Worm (Caenorhabditis elegans) whole organism, L4/young adult: ENCODE measurements around the gene srh-288.

Experiments
- dao-5 ChIP-seq: sonication (generic microtip); optimal IDR thresholded peaks from 2 replicates; lab custom pipeline; 2016; ENCODE audit warnings: missing genotype, missing genetic modification characterization, moderate library complexity, missing compliant biosample characterization
- him-1 ChIP-seq: sonication (generic microtip); optimal IDR thresholded peaks from 2 replicates; lab custom pipeline; 2016; ENCODE audit warnings: missing genotype, missing genetic modification reagents, missing genetic modification characterization, missing compliant biosample characterization

DNA sequence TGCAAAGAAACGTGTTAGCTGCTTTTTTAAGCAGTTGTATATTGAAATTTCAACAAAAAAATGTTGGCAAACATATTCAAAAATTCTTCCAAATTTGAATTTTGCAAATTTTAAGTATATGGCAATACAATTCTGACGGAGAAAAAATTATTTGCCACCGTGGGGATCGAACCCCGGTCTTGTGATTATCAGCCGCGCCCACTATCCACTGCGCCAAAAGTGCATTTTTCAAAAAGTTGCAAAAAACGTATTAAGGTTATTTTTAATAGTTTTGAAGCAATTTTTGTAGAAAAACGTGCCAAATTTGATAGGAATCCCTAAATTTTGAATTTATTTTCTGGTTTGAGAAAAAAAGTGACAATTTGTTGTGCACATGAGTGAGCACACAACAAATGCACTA is 11.2 kb downstream of the srh-288 start:
- TF ChIP-seq dao-5 (tag; lab: Kevin White, UChicago), result no peak
- no peak for TF ChIP-seq him-1 (tag; lab: Kevin White, UChicago)
